Worm (Caenorhabditis elegans) whole organism, L3 larva: Measurements from ENCODE around the gene arx-4.

Source experiments
- R02D3.7 ChIP-seq: fragments of 150-350 bp; optimal IDR thresholded peaks from 2 replicates; lab custom pipeline; 2014; ENCODE audit warnings: missing biosample characterization, missing genetic modification characterization
- ZK546.5 ChIP-seq: sonication (generic microtip); optimal IDR thresholded peaks from 2 replicates; lab custom pipeline; 2017; ENCODE audit warnings: missing biosample characterization, missing genetic modification characterization
- aly-2 ChIP-seq: fragments of 150-350 bp; optimal IDR thresholded peaks from 2 replicates; lab custom pipeline; 2014; ENCODE audit warnings: missing biosample characterization, missing genetic modification characterization
- ama-1 ChIP-seq: fragments of 150-350 bp; optimal IDR thresholded peaks from 2 replicates; lab custom pipeline; 2018
- ceh-16 ChIP-seq: sonication (generic microtip); optimal IDR thresholded peaks from 2 replicates; lab custom pipeline; 2017; ENCODE audit warnings: missing biosample characterization, missing genetic modification characterization
- ceh-28 ChIP-seq: fragments of 150-350 bp; optimal IDR thresholded peaks from 2 replicates; lab custom pipeline; 2014; ENCODE audit warnings: missing biosample characterization, missing genetic modification reagents, missing genetic modification characterization
- ceh-82 ChIP-seq: fragments of 150-350 bp; optimal IDR thresholded peaks from 2 replicates; lab custom pipeline; 2014; ENCODE audit warnings: missing biosample characterization, missing genetic modification characterization
- ceh-9 ChIP-seq: sonication (generic microtip); optimal IDR thresholded peaks from 2 replicates; lab custom pipeline; 2018; ENCODE audit warnings: missing biosample characterization, missing genetic modification characterization
- daf-12 ChIP-seq: fragments of 150-350 bp; optimal IDR thresholded peaks from 2 replicates; lab custom pipeline; 2014; ENCODE audit warnings: missing biosample characterization, missing genetic modification reagents, missing genetic modification characterization
- egl-27 ChIP-seq: sonication (generic microtip); optimal IDR thresholded peaks from 4 replicates; lab custom pipeline; 2017; ENCODE audit warnings: missing biosample characterization, missing genetic modification reagents, missing genetic modification characterization
- egl-5 ChIP-seq: fragments of 150-350 bp; optimal IDR thresholded peaks from 2 replicates; lab custom pipeline; 2017; ENCODE audit warnings: missing biosample characterization, missing genetic modification reagents, missing genetic modification characterization, inconsistent platforms
- elt-1 ChIP-seq: fragments of 150-350 bp; optimal IDR thresholded peaks from 2 replicates; lab custom pipeline; 2014; ENCODE audit warnings: missing biosample characterization, missing genetic modification characterization
- elt-2 ChIP-seq: sonication (generic microtip); optimal IDR thresholded peaks from 2 replicates; lab custom pipeline; 2016; ENCODE audit warnings: missing genetic modification reagents, mild to moderate bottlenecking, missing genetic modification characterization, missing compliant biosample characterization
- elt-3 ChIP-seq, 3 experiments: fragments of 150-350 bp in 1 of 3; sonication (generic microtip) in 2 of 3; optimal IDR thresholded peaks; 2 replicates in 2 of 3; 4 replicates in 1 of 3; lab custom pipeline; 2014 to 2017; ENCODE audit warnings: missing biosample characterization in 3 of 3, missing genetic modification characterization in 3 of 3
- eor-1 ChIP-seq, 2 experiments: fragments of 150-350 bp; optimal IDR thresholded peaks; 2 replicates each; lab custom pipeline; 2014 to 2018; ENCODE audit warnings: missing biosample characterization in 2 of 2, missing genetic modification characterization in 2 of 2
- fkh-10 ChIP-seq: sonication (generic microtip); optimal IDR thresholded peaks from 2 replicates; lab custom pipeline; 2017; ENCODE audit warnings: missing biosample characterization, missing genetic modification reagents, missing genetic modification characterization
- fkh-2 ChIP-seq: fragments of 150-350 bp; optimal IDR thresholded peaks from 2 replicates; lab custom pipeline; 2014; ENCODE audit warnings: missing biosample characterization, missing genetic modification reagents, missing genetic modification characterization
- fos-1 ChIP-seq: fragments of 150-350 bp; optimal IDR thresholded peaks from 2 replicates; lab custom pipeline; 2014; ENCODE audit warnings: missing biosample characterization, missing genetic modification characterization
- hmg-11 ChIP-seq: sonication (generic microtip); optimal IDR thresholded peaks from 2 replicates; lab custom pipeline; 2016; ENCODE audit warnings: missing genetic modification characterization, missing compliant biosample characterization
- jun-1 ChIP-seq: fragments of 150-350 bp; optimal IDR thresholded peaks from 2 replicates; lab custom pipeline; 2014; ENCODE audit warnings: missing biosample characterization, missing genetic modification reagents, missing genetic modification characterization
- lin-15B ChIP-seq: fragments of 150-350 bp; optimal IDR thresholded peaks from 2 replicates; lab custom pipeline; 2014; ENCODE audit warnings: missing biosample characterization, missing genetic modification characterization
- lin-39 ChIP-seq: fragments of 150-350 bp; optimal IDR thresholded peaks from 2 replicates; lab custom pipeline; 2018; ENCODE audit warnings: missing biosample characterization, missing genetic modification reagents, missing genetic modification characterization
- lsy-12 ChIP-seq: sonication (generic microtip); optimal IDR thresholded peaks from 2 replicates; lab custom pipeline; 2016; ENCODE audit warnings: mild to moderate bottlenecking, missing genetic modification characterization, missing compliant biosample characterization
- mdl-1 ChIP-seq: fragments of 150-350 bp; optimal IDR thresholded peaks from 2 replicates; lab custom pipeline; 2014; ENCODE audit warnings: missing biosample characterization, missing genetic modification characterization
- mml-1 ChIP-seq: fragments of 150-350 bp; sonication (generic microtip); optimal IDR thresholded peaks from 3 replicates; lab custom pipeline; 2014; ENCODE audit warnings: missing biosample characterization, missing genetic modification characterization
- nfya-1 ChIP-seq: sonication (generic microtip); optimal IDR thresholded peaks from 2 replicates; lab custom pipeline; 2017; ENCODE audit warnings: missing genetic modification characterization, mild to moderate bottlenecking, missing compliant biosample characterization, antibody characterized with exemption, moderate library complexity; ENCODE audit not compliant: insufficient read depth
- nhr-11 ChIP-seq: fragments of 150-350 bp; optimal IDR thresholded peaks from 2 replicates; lab custom pipeline; 2014; ENCODE audit warnings: missing biosample characterization, missing genetic modification characterization
- nhr-12 ChIP-seq: fragments of 150-350 bp; optimal IDR thresholded peaks from 2 replicates; lab custom pipeline; 2014; ENCODE audit warnings: missing biosample characterization, missing genetic modification characterization
- nhr-23 ChIP-seq: fragments of 150-350 bp; optimal IDR thresholded peaks from 2 replicates; lab custom pipeline; 2014; ENCODE audit warnings: missing biosample characterization, missing genetic modification reagents, missing genetic modification characterization
- nhr-237 ChIP-seq: fragments of 150-350 bp; optimal IDR thresholded peaks from 2 replicates; lab custom pipeline; 2014; ENCODE audit warnings: missing biosample characterization, missing genetic modification characterization
- nhr-25 ChIP-seq: sonication (generic microtip); optimal IDR thresholded peaks from 2 replicates; lab custom pipeline; 2017; ENCODE audit warnings: missing biosample characterization, missing genetic modification characterization
- nhr-28 ChIP-seq: fragments of 150-350 bp; optimal IDR thresholded peaks from 2 replicates; lab custom pipeline; 2014; ENCODE audit warnings: missing biosample characterization, missing genetic modification characterization
- nhr-43 ChIP-seq: sonication (generic microtip); optimal IDR thresholded peaks from 2 replicates; lab custom pipeline; 2016; ENCODE audit warnings: mild to moderate bottlenecking, missing genetic modification characterization, missing compliant biosample characterization; ENCODE audit not compliant: poor library complexity, severe bottlenecking
- nhr-67 ChIP-seq: fragments of 150-350 bp; optimal IDR thresholded peaks from 2 replicates; lab custom pipeline; 2014; ENCODE audit warnings: missing biosample characterization, missing genetic modification characterization
- nhr-76 ChIP-seq: fragments of 150-350 bp; sonication (generic microtip); optimal IDR thresholded peaks from 5 replicates; lab custom pipeline; 2014; ENCODE audit warnings: missing biosample characterization, missing genetic modification characterization
- nhr-77 ChIP-seq: fragments of 150-350 bp; optimal IDR thresholded peaks from 2 replicates; lab custom pipeline; 2014; ENCODE audit warnings: missing biosample characterization, missing genetic modification characterization
- pha-4 ChIP-seq: fragments of 150-350 bp; optimal IDR thresholded peaks from 2 replicates; lab custom pipeline; 2014; ENCODE audit warnings: missing biosample characterization, missing genetic modification reagents, missing genetic modification characterization
- pqm-1 ChIP-seq: fragments of 150-350 bp; optimal IDR thresholded peaks from 2 replicates; lab custom pipeline; 2017; ENCODE audit warnings: missing biosample characterization, missing genetic modification characterization, inconsistent platforms
- sea-2 ChIP-seq: fragments of 150-350 bp; sonication (generic microtip); optimal IDR thresholded peaks from 4 replicates; lab custom pipeline; 2014; ENCODE audit warnings: missing biosample characterization, missing genetic modification reagents, missing genetic modification characterization
- skn-1 ChIP-seq: fragments of 150-350 bp; optimal IDR thresholded peaks from 2 replicates; lab custom pipeline; 2014; ENCODE audit warnings: missing biosample characterization, missing genetic modification characterization
- snpc-4 ChIP-seq: fragments of 150-350 bp; optimal IDR thresholded peaks from 2 replicates; lab custom pipeline; 2014; ENCODE audit warnings: missing biosample characterization, missing genetic modification characterization
- tbx-2 ChIP-seq: sonication (generic microtip); optimal IDR thresholded peaks from 2 replicates; lab custom pipeline; 2016; ENCODE audit warnings: mild to moderate bottlenecking, missing genetic modification characterization, missing compliant biosample characterization
- unc-39 ChIP-seq: sonication (generic microtip); optimal IDR thresholded peaks from 4 replicates; lab custom pipeline; 2017; ENCODE audit warnings: missing biosample characterization, missing genetic modification characterization
- unc-62 ChIP-seq: fragments of 150-350 bp; sonication (generic microtip); optimal IDR thresholded peaks from 4 replicates; lab custom pipeline; 2014; ENCODE audit warnings: missing biosample characterization, missing genetic modification reagents, missing genetic modification characterization
- zag-1 ChIP-seq: fragments of 150-350 bp; optimal IDR thresholded peaks from 2 replicates; lab custom pipeline; 2014; ENCODE audit warnings: missing biosample characterization, missing genetic modification characterization
- ztf-11 ChIP-seq: fragments of 150-350 bp; optimal IDR thresholded peaks from 2 replicates; lab custom pipeline; 2014; ENCODE audit warnings: missing biosample characterization, missing genetic modification characterization
- ztf-4 ChIP-seq: fragments of 150-350 bp; optimal IDR thresholded peaks from 2 replicates; lab custom pipeline; 2014; ENCODE audit warnings: missing biosample characterization, missing genetic modification characterization

Gene arx-4

ce11 chrIII:886726-887125 lies 24.6 kb downstream of the arx-4 start, which contains the start of gene zer-1:
TSS of gene zer-1 (minus strand) at chrIII:886793.
- TF ChIP-seq pha-4 (tag; lab: Kevin White, UChicago), result no peak
- peak; percentile 21 for TF ChIP-seq ama-1
- TF ChIP-seq nhr-43 (tag; lab: Kevin White, UChicago), result no peak
- peak; percentile 67 for TF ChIP-seq ceh-28 (tag; lab: Kevin White, UChicago)
- no peak for TF ChIP-seq jun-1
- peak; percentile 24 for TF ChIP-seq nhr-25 (tag; lab: Kevin White, UChicago)
- TF ChIP-seq sea-2 (GFP tag; lab: Kevin White, UChicago), result no peak
- TF ChIP-seq lsy-12 (tag; lab: Kevin White, UChicago), result no peak
- no peak for TF ChIP-seq R02D3.7 (tag; lab: Kevin White, UChicago)
- TF ChIP-seq zag-1 (tag; lab: Kevin White, UChicago), result no peak
- peak; percentile 37 for TF ChIP-seq nhr-23

- peak; percentile 33 for TF ChIP-seq fkh-10 (GFP tag; lab: Kevin White, UChicago)
- peak; percentile 40 for TF ChIP-seq lin-15B (tag; lab: Kevin White, UChicago)
- TF ChIP-seq ceh-9 (tag; lab: Kevin White, UChicago), result no peak
- peak; percentile 8 for TF ChIP-seq pqm-1
- peak; percentile 60 for TF ChIP-seq nhr-23
- peak; percentile 50 for TF ChIP-seq egl-27 (tag; lab: Kevin White, UChicago)
- TF ChIP-seq nhr-11 (tag; lab: Kevin White, UChicago), result no peak
- TF ChIP-seq elt-2 (tag; lab: Kevin White, UChicago), result peak; percentile 66
- peak; percentile 76 for TF ChIP-seq snpc-4 (tag; lab: Kevin White, UChicago)
- no peak for TF ChIP-seq lsy-12 (tag; lab: Kevin White, UChicago)
- no peak for TF ChIP-seq elt-1 (tag; lab: Kevin White, UChicago)
- no peak for TF ChIP-seq ztf-4 (tag; lab: Kevin White, UChicago)
- no peak for TF ChIP-seq nhr-77
- TF ChIP-seq sea-2 (GFP tag; lab: Kevin White, UChicago), result peak; percentile 79
- TF ChIP-seq nhr-28 (tag; lab: Kevin White, UChicago), result no peak
- peak; percentile 45 for TF ChIP-seq ama-1
- TF ChIP-seq skn-1, result peak; percentile 41
- TF ChIP-seq elt-3 (tag; optimal IDR thresholded peaks at IDR 0.05; lab: Kevin White, UChicago), result no peak
- no peak for TF ChIP-seq R02D3.7 (tag; lab: Kevin White, UChicago)
- no peak for TF ChIP-seq ZK546.5 (tag; lab: Kevin White, UChicago)
- peak; percentile 89 for TF ChIP-seq ceh-28 (tag; lab: Kevin White, UChicago)
- TF ChIP-seq nhr-67, result no peak
- no peak for TF ChIP-seq ztf-11 (tag; lab: Kevin White, UChicago)
- no peak for TF ChIP-seq nhr-76 (tag; lab: Kevin White, UChicago)
- TF ChIP-seq fos-1 (tag; lab: Kevin White, UChicago), result no peak
- TF ChIP-seq ceh-16, result no peak
- peak; percentile 60 for TF ChIP-seq egl-5 (tag; lab: Kevin White, UChicago)
- TF ChIP-seq pha-4 (tag; lab: Kevin White, UChicago), result peak; percentile 46
- no peak for TF ChIP-seq ceh-82 (tag; lab: Kevin White, UChicago)
- TF ChIP-seq nhr-12 (tag; lab: Kevin White, UChicago), result no peak
- peak; percentile 48 for TF ChIP-seq mdl-1 (tag; lab: Kevin White, UChicago)
- peak; percentile 82 for TF ChIP-seq nfya-1 (tag; lab: Kevin White, UChicago)
- peak; percentile 31 for TF ChIP-seq jun-1
- no peak for TF ChIP-seq nhr-43 (tag; lab: Kevin White, UChicago)
- TF ChIP-seq unc-39, result no peak
- TF ChIP-seq hmg-11 (tag; lab: Kevin White, UChicago), result peak; percentile 71
- TF ChIP-seq lin-39 (tag; lab: Kevin White, UChicago), result peak; percentile 81
- TF ChIP-seq eor-1 (tag; optimal IDR thresholded peaks at IDR 0.05; lab: Kevin White, UChicago), result no peak
- no peak for TF ChIP-seq zag-1 (tag; lab: Kevin White, UChicago)
- TF ChIP-seq fkh-2 (tag; lab: Kevin White, UChicago), result no peak
- peak; percentile 37 for TF ChIP-seq tbx-2 (tag; lab: Kevin White, UChicago)
- no peak for TF ChIP-seq aly-2 (tag; lab: Kevin White, UChicago)
- TF ChIP-seq daf-12 (tag; lab: Kevin White, UChicago), result no peak
- TF ChIP-seq nhr-237 (tag; lab: Kevin White, UChicago), result no peak
- TF ChIP-seq unc-62 (GFP tag; lab: Kevin White, UChicago), result no peak
- TF ChIP-seq mml-1 (tag; lab: Kevin White, UChicago), result no peak
- TF ChIP-seq nhr-25 (tag; lab: Kevin White, UChicago), result peak; percentile 2
Measured at ce11 chrIII:887874-888299, 25.8 kb downstream of the arx-4 start.
